Fruit fly (Drosophila melanogaster) whole organism, embryonic: ENCODE results near the gene RpL34b.
A peak's percentile ranks its signal among the peaks of the same experiment; 100 is the strongest.

Experiments used
- Aef1 ChIP-seq: fragments of 200-800 bp; sonication (Bioruptor generic); IDR thresholded peaks from 3 replicates; pipeline ENCODE4 v1.3.6; 2022; ENCODE audit warnings: missing biosample characterization, missing genetic modification characterization
- Asciz ChIP-seq: fragments of 200-800 bp; sonication (Bioruptor generic); optimal IDR thresholded peaks from 2 replicates; lab custom pipeline; 2017; ENCODE audit warnings: missing biosample characterization, mild to moderate bottlenecking, missing genetic modification characterization, missing genetic modification reagents
- CG10565 ChIP-seq: fragments of 200-800 bp; sonication (Bioruptor generic); optimal IDR thresholded peaks from 3 replicates; lab custom pipeline; 2016; ENCODE audit warnings: missing biosample characterization, mild to moderate bottlenecking, missing genetic modification characterization
- CG10959 ChIP-seq: fragments of 200-800 bp; sonication (Bioruptor generic); IDR thresholded peaks from 2 replicates; pipeline ENCODE4 v1.3.6; 2022; ENCODE audit warnings: missing biosample characterization, missing genetic modification characterization
- CG13894 ChIP-seq: fragments of 200-800 bp; sonication (Bioruptor generic); optimal IDR thresholded peaks from 3 replicates; lab custom pipeline; 2018; ENCODE audit warnings: missing biosample characterization, mild to moderate bottlenecking, missing genetic modification characterization, moderate library complexity
- CG14965 ChIP-seq: fragments of 200-800 bp; sonication (Bioruptor generic); optimal IDR thresholded peaks from 2 replicates; lab custom pipeline; 2016; ENCODE audit warnings: missing biosample characterization, missing genetic modification characterization, borderline replicate concordance
- CG15696 ChIP-seq: fragments of 200-800 bp; sonication (Bioruptor generic); optimal IDR thresholded peaks from 2 replicates; lab custom pipeline; 2019; ENCODE audit warnings: missing biosample characterization, mild to moderate bottlenecking, missing genetic modification characterization, moderate library complexity
- CG17186 ChIP-seq: fragments of 200-800 bp; sonication (Bioruptor generic); optimal IDR thresholded peaks from 3 replicates; lab custom pipeline; 2017; ENCODE audit warnings: missing biosample characterization, missing genetic modification reagents, missing genetic modification characterization
- CG17361 ChIP-seq: fragments of 200-800 bp; sonication (Bioruptor generic); IDR thresholded peaks from 3 replicates; pipeline ENCODE4 v1.3.6; 2022; ENCODE audit warnings: missing biosample characterization, missing genetic modification characterization
- CG1792 ChIP-seq: fragments of 200-800 bp; sonication (Bioruptor generic); optimal IDR thresholded peaks from 2 replicates; lab custom pipeline; 2016; ENCODE audit warnings: missing biosample characterization, missing genetic modification characterization
- CG18262 ChIP-seq: fragments of 200-800 bp; optimal IDR thresholded peaks from 3 replicates; lab custom pipeline; 2019; ENCODE audit warnings: missing biosample characterization, mild to moderate bottlenecking, missing genetic modification characterization, moderate library complexity
- CG3847 ChIP-seq: fragments of 200-800 bp; sonication (Bioruptor generic); IDR thresholded peaks from 2 replicates; pipeline ENCODE4 v1.3.6; 2022; ENCODE audit warnings: missing biosample characterization, missing genetic modification characterization
- CG43689 ChIP-seq: fragments of 200-800 bp; sonication (Bioruptor generic); IDR thresholded peaks from 2 replicates; pipeline ENCODE4 v1.3.6; 2022; ENCODE audit warnings: missing biosample characterization, missing genetic modification characterization
- CG5245 ChIP-seq: fragments of 200-800 bp; sonication (Bioruptor generic); optimal IDR thresholded peaks from 3 replicates; lab custom pipeline; 2016; ENCODE audit warnings: missing biosample characterization, missing genetic modification characterization
- CG6175 ChIP-seq: fragments of 200-800 bp; sonication (Bioruptor generic); IDR thresholded peaks from 3 replicates; pipeline ENCODE4 v1.3.6; 2022; ENCODE audit warnings: missing biosample characterization, missing genetic modification characterization
- CG7372 ChIP-seq: fragments of 200-800 bp; sonication (Bioruptor generic); IDR thresholded peaks from 2 replicates; pipeline ENCODE4 v1.3.6; 2022; ENCODE audit warnings: missing biosample characterization, missing genetic modification characterization
- CG7987 ChIP-seq: fragments of 200-800 bp; sonication (Bioruptor generic); optimal IDR thresholded peaks from 2 replicates; lab custom pipeline; 2018; ENCODE audit warnings: missing biosample characterization, mild to moderate bottlenecking, missing genetic modification characterization, moderate library complexity
- CG8281 ChIP-seq: fragments of 200-800 bp; sonication (Bioruptor generic); optimal IDR thresholded peaks from 2 replicates; lab custom pipeline; 2018; ENCODE audit warnings: missing biosample characterization, mild to moderate bottlenecking, missing genetic modification characterization, moderate library complexity
- CG8388 ChIP-seq: fragments of 200-800 bp; sonication (Bioruptor generic); optimal IDR thresholded peaks from 2 replicates; lab custom pipeline; 2019; ENCODE audit warnings: missing biosample characterization, mild to moderate bottlenecking, missing genetic modification characterization, moderate library complexity
- D19B ChIP-seq: fragments of 200-800 bp; sonication (Bioruptor generic); optimal IDR thresholded peaks from 2 replicates; lab custom pipeline; 2017; ENCODE audit warnings: missing biosample characterization, mild to moderate bottlenecking, missing genetic modification characterization
- Elba2 ChIP-seq: fragments of 200-800 bp; sonication (Bioruptor generic); optimal IDR thresholded peaks from 3 replicates; lab custom pipeline; 2016; ENCODE audit warnings: missing biosample characterization, missing genetic modification characterization
- HLHmδ ChIP-seq: fragments of 200-800 bp; sonication (Bioruptor generic); optimal IDR thresholded peaks from 2 replicates; lab custom pipeline; 2018; ENCODE audit warnings: missing biosample characterization, mild to moderate bottlenecking, missing genetic modification characterization, moderate library complexity
- Lim3 ChIP-seq: fragments of 200-800 bp; sonication (Bioruptor generic); IDR thresholded peaks from 2 replicates; pipeline ENCODE4 v1.3.6; 2022; ENCODE audit warnings: missing biosample characterization, missing genetic modification characterization
- MESR4 ChIP-seq: fragments of 200-800 bp; sonication (Bioruptor generic); optimal IDR thresholded peaks from 2 replicates; lab custom pipeline; 2018; ENCODE audit warnings: missing biosample characterization, mild to moderate bottlenecking, missing genetic modification characterization, moderate library complexity
- NC2β ChIP-seq: fragments of 200-800 bp; sonication (Bioruptor generic); optimal IDR thresholded peaks from 2 replicates; lab custom pipeline; 2016; ENCODE audit warnings: missing biosample characterization, missing genetic modification characterization
- Nf-YA ChIP-seq: fragments of 200-800 bp; sonication (Bioruptor generic); IDR thresholded peaks from 2 replicates; pipeline ENCODE4 v1.3.6; 2022; ENCODE audit warnings: missing biosample characterization, missing genetic modification characterization
- Nf-YB ChIP-seq: fragments of 200-800 bp; sonication (Bioruptor generic); optimal IDR thresholded peaks from 3 replicates; lab custom pipeline; 2019; ENCODE audit warnings: missing biosample characterization, mild to moderate bottlenecking, missing genetic modification characterization, moderate library complexity
- Oaz ChIP-seq: fragments of 200-800 bp; sonication (Bioruptor generic); IDR thresholded peaks from 2 replicates; pipeline ENCODE4 v1.3.6; 2022; ENCODE audit warnings: missing biosample characterization, missing genetic modification characterization
- Sin3A ChIP-seq: fragments of >200 bp; optimal IDR thresholded peaks from 2 replicates; lab custom pipeline; 2018
- Taf1 ChIP-seq: fragments of 200-800 bp; sonication (Bioruptor generic); IDR thresholded peaks from 2 replicates; pipeline ENCODE4 v1.3.6; 2022; ENCODE audit warnings: missing biosample characterization, missing genetic modification characterization
- Tbp ChIP-seq: fragments of >200 bp; optimal IDR thresholded peaks from 2 replicates; lab custom pipeline; 2018; ENCODE audit warnings: missing biosample characterization, missing genetic modification characterization
- Xrp1 ChIP-seq: fragments of 200-800 bp; sonication (Bioruptor generic); IDR thresholded peaks from 2 replicates; pipeline ENCODE4 v1.3.6; 2022; ENCODE audit warnings: missing biosample characterization, missing genetic modification characterization
- cg ChIP-seq: fragments of 200-800 bp; sonication (Bioruptor generic); optimal IDR thresholded peaks from 3 replicates; lab custom pipeline; 2019; ENCODE audit warnings: missing biosample characterization, mild to moderate bottlenecking, missing genetic modification characterization, moderate library complexity
- ci ChIP-seq: fragments of 200-800 bp; sonication (Bioruptor generic); IDR thresholded peaks from 3 replicates; pipeline ENCODE4 v1.3.6; 2022; ENCODE audit warnings: missing biosample characterization, missing genetic modification characterization
- dati ChIP-seq: fragments of 200-800 bp; sonication (Bioruptor generic); IDR thresholded peaks from 2 replicates; pipeline ENCODE4 v1.3.6; 2022; ENCODE audit warnings: missing biosample characterization, missing genetic modification characterization
- dimm ChIP-seq: fragments of 200-800 bp; sonication (Bioruptor generic); IDR thresholded peaks from 2 replicates; pipeline ENCODE4 v1.3.6; 2022; ENCODE audit warnings: missing biosample characterization, missing genetic modification characterization
- eve ChIP-seq, 2 experiments: fragments of >200 bp; optimal IDR thresholded peaks; 2 replicates each; lab custom pipeline; 2017; ENCODE audit warnings: missing biosample characterization in 2 of 2, missing genetic modification characterization in 2 of 2
- fd64A ChIP-seq: fragments of 200-800 bp; sonication (Bioruptor generic); optimal IDR thresholded peaks from 3 replicates; lab custom pipeline; 2018; ENCODE audit warnings: missing biosample characterization, mild to moderate bottlenecking, missing genetic modification characterization
- gro ChIP-seq: fragments of 200-800 bp; sonication (Bioruptor generic); optimal IDR thresholded peaks from 2 replicates; lab custom pipeline; 2016; ENCODE audit warnings: missing biosample characterization, missing genetic modification characterization
- h ChIP-seq: fragments of >200 bp; optimal IDR thresholded peaks from 2 replicates; lab custom pipeline; 2017
- knrl ChIP-seq: fragments of 200-800 bp; sonication (Bioruptor generic); IDR thresholded peaks from 3 replicates; pipeline ENCODE4 v1.3.6; 2022; ENCODE audit warnings: missing biosample characterization, missing genetic modification characterization; ENCODE audit not compliant: partially characterized antibody
- lab ChIP-seq: fragments of 200-800 bp; sonication (Bioruptor generic); optimal IDR thresholded peaks from 3 replicates; lab custom pipeline; 2017; ENCODE audit warnings: missing biosample characterization, missing genetic modification characterization, mild to moderate bottlenecking, moderate library complexity, missing genetic modification reagents
- lov ChIP-seq, 2 experiments: fragments of 200-800 bp in 1 of 2; fragments of >200 bp in 1 of 2; sonication (Bioruptor generic) in 1 of 2; IDR thresholded peaks in 1 of 2; optimal IDR thresholded peaks in 1 of 2; 2 replicates in 1 of 2; 3 replicates in 1 of 2; pipeline versions ENCODE4 v1.3.6 to Lab custom; 2017 to 2022; ENCODE audit warnings: missing biosample characterization in 1 of 2, missing genetic modification characterization in 1 of 2
- luna ChIP-seq: fragments of 200-800 bp; sonication (Bioruptor generic); optimal IDR thresholded peaks from 2 replicates; lab custom pipeline; 2016; ENCODE audit warnings: missing biosample characterization, missing genetic modification characterization
- nerfin-2 ChIP-seq: fragments of 200-800 bp; sonication (Bioruptor generic); IDR thresholded peaks from 2 replicates; pipeline ENCODE4 v1.3.6; 2022; ENCODE audit warnings: missing biosample characterization, missing genetic modification characterization; ENCODE audit not compliant: partially characterized antibody
- pita ChIP-seq: fragments of 200-800 bp; sonication (Bioruptor generic); optimal IDR thresholded peaks from 2 replicates; lab custom pipeline; 2017; ENCODE audit warnings: missing biosample characterization, mild to moderate bottlenecking, missing genetic modification characterization
- repo ChIP-seq: fragments of 200-800 bp; sonication (Bioruptor generic); optimal IDR thresholded peaks from 2 replicates; lab custom pipeline; 2016; ENCODE audit warnings: missing biosample characterization, missing genetic modification characterization
- slp2 ChIP-seq: fragments of 200-800 bp; sonication (Bioruptor generic); optimal IDR thresholded peaks from 2 replicates; lab custom pipeline; 2016; ENCODE audit warnings: missing biosample characterization, missing genetic modification characterization
- wek ChIP-seq: fragments of 200-800 bp; sonication (Bioruptor generic); optimal IDR thresholded peaks from 3 replicates; lab custom pipeline; 2018; ENCODE audit warnings: missing biosample characterization, mild to moderate bottlenecking, missing genetic modification characterization, moderate library complexity
- zen2 ChIP-seq: fragments of 200-800 bp; sonication (Bioruptor generic); IDR thresholded peaks from 3 replicates; pipeline ENCODE4 v1.3.6; 2022; ENCODE audit warnings: missing biosample characterization, missing genetic modification characterization; ENCODE audit not compliant: partially characterized antibody
- zf30C ChIP-seq: fragments of 200-800 bp; sonication (Bioruptor generic); optimal IDR thresholded peaks from 3 replicates; lab custom pipeline; 2018; ENCODE audit warnings: missing biosample characterization, mild to moderate bottlenecking, missing genetic modification characterization

The RpL34b gene

DNA sequence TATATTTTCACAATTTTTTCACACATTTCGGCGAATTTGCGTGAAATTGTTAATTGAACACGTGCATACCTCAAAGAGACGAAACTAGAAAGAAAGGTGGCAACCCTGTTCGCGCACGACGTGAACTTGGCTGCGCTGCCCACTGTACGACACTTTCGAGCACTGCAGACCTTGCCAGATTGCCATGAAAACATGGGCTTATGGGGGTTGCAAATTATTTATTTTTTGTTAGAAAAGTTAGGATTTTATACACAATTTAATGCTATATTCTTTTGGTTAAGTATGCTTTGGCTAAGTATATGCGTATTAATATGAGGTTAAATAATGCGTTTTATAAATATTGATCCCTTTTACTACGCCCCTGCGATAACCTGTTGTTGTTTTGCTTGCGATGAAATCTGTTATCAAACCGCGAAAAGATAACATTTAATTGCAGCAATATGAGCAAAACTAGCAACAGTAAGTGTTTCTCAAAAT, at the start of gene RpL34b, which contains the start of gene CG8132 (continued):
- TF ChIP-seq CG14965 (GFP tag; lab: Kevin White, UChicago) (peak; percentile 60), CG43689 (GFP tag; lab: Robert Waterston, UW) (peak; percentile 89), repo (GFP tag; lab: Kevin White, UChicago) (peak; percentile 89), Tbp (peak; percentile 33), NC2β (GFP tag; lab: Kevin White, UChicago) (peak; percentile 98), CG5245 (GFP tag; lab: Kevin White, UChicago) (peak; percentile 88), CG10959 (peak; percentile 88), wek (GFP tag; lab: Kevin White, UChicago) (peak; percentile 79), h (no peak), Asciz (GFP tag; lab: Kevin White, UChicago) (peak; percentile 83), knrl (peak; percentile 61), CG3847 (GFP tag; lab: Robert Waterston, UW) (peak; percentile 99), lov (optimal IDR thresholded peaks at IDR 0.05; lab: Kevin White, UChicago) (no peak), lov (GFP tag; IDR thresholded peaks at IDR 0.05; lab: Robert Waterston, UW) (peak; percentile 94), CG7987 (GFP tag; lab: Kevin White, UChicago) (peak; percentile 98), gro (GFP tag; lab: Kevin White, UChicago) (peak; percentile 95), CG17186 (peak; percentile 93), zf30C (GFP tag; lab: Kevin White, UChicago) (peak; percentile 62), CG8388 (peak; percentile 94), CG6175 (GFP tag; lab: Robert Waterston, UW) (peak; percentile 96), CG7372 (GFP tag; lab: Robert Waterston, UW) (peak; percentile 93), fd64A (GFP tag; lab: Kevin White, UChicago) (peak; percentile 85), CG10565 (GFP tag; lab: Kevin White, UChicago) (peak; percentile 88), Sin3A (lab: Kevin White, UChicago) (peak; percentile 88), luna (GFP tag; lab: Kevin White, UChicago) (peak; percentile 94), HLHmδ (GFP tag; lab: Kevin White, UChicago) (peak; percentile 96), MESR4 (GFP tag; lab: Kevin White, UChicago) (peak; percentile 94), Taf1 (GFP tag; lab: Robert Waterston, UW) (peak; percentile 89), Lim3 (peak; percentile 62; the same call in 1 of the 2 replicates), Nf-YB (GFP tag; lab: Kevin White, UChicago) (peak; percentile 81), CG1792 (GFP tag; lab: Kevin White, UChicago) (peak; percentile 93), CG18262 (tag; lab: Kevin White, UChicago) (peak; percentile 94)

DNA sequence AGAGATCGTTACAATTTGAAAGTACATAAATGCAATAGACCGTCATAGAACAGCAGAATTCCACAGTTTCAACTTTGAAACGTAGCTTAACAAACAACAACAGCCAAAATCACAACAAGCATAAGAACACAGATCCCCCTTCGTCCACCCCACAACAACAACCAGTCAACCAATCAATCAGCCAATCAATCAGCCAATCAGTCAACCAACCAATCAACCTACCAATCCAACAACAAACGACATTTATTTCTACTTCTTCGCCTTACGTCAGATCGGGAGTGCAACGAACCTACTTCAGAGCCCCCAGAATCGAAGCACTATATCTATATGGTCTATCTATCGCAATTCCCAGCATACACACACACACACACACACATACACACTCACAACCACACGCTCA, 49.6 kb upstream of the RpL34b start:
- peak; percentile 97 for TF ChIP-seq CG8281
- TF ChIP-seq CG17361 (GFP tag; lab: Robert Waterston, UW): no peak
- TF ChIP-seq Oaz (GFP tag; lab: Robert Waterston, UW): no peak
- peak; percentile 37; the same call in 1 of the 3 replicates for TF ChIP-seq ci
- TF ChIP-seq pita (GFP tag; lab: Kevin White, UChicago): no peak
- TF ChIP-seq luna (GFP tag; lab: Kevin White, UChicago): peak; percentile 7
- TF ChIP-seq dati (GFP tag; lab: Robert Waterston, UW): no peak
- TF ChIP-seq slp2 (GFP tag; lab: Kevin White, UChicago): no peak
- TF ChIP-seq CG13894 (tag; lab: Kevin White, UChicago): peak; percentile 26
- peak; percentile 72 for TF ChIP-seq cg (GFP tag; lab: Kevin White, UChicago)
- TF ChIP-seq D19B (GFP tag; lab: Kevin White, UChicago): no peak
- TF ChIP-seq dimm (GFP tag; lab: Robert Waterston, UW): no peak
- TF ChIP-seq lab (GFP tag; lab: Kevin White, UChicago): peak; percentile 13
- no peak for TF ChIP-seq Nf-YA (GFP tag; lab: Robert Waterston, UW)
- TF ChIP-seq CG15696: no peak
- 0 out of 3 replicates have a peak, but pooled peaks have one; percentile 22 for TF ChIP-seq zen2 (GFP tag; lab: Robert Waterston, UW)
- peak in 1 of 2 experiments; percentile 49 for TF ChIP-seq eve (GFP tag; optimal IDR thresholded peaks at IDR 0.05; lab: Kevin White, UChicago)
- no peak for TF ChIP-seq Xrp1 (GFP tag; lab: Robert Waterston, UW)
- no peak for TF ChIP-seq Aef1
- TF ChIP-seq nerfin-2 (GFP tag; lab: Robert Waterston, UW): no peak
- TF ChIP-seq CG5245 (GFP tag; lab: Kevin White, UChicago): no peak
- TF ChIP-seq Elba2: no peak
